Worm (Caenorhabditis elegans): ENCODE measurements around the gene such-1.

DNA sequence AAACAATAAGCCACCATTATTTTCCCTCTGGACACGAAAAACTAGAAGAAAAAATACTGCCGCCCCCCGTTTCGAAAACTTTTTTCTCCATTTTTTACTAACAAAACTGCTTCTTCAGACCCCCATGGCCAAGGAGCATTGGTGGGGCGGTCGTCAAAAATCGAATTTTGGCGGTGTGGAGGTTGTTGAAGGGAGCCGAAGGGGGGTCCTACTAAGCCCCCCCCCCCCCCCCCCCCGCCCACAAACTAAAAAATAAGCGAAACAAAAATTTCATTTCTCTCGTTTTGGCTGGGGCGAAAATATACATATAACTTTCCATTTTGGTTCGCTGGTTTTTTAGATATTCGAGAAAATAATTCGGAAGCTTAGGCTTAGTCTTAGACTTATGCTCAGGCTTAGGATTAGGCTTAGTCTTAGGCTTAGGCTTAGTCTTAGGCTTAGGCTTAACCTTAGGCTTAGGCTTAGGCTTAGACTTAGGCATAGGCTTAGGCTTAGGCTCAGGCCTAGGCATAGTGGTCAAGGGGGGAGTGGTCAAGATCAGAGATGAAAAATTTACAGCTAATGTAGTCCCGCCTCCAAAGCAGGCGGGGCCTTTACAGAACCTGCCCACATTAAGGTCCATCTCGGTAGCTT is 48.8 kb downstream of the such-1 start:
- TF ChIP-seq ceh-16 (tag; optimal IDR thresholded peaks at IDR 0.05) (no peak), pha-4 (tag; optimal IDR thresholded peaks at IDR 0.05) (no peak), nhr-11 (tag; optimal IDR thresholded peaks at IDR 0.05) (no peak), zag-1 (tag; optimal IDR thresholded peaks at IDR 0.05) (no peak), eor-1 (tag; optimal IDR thresholded peaks at IDR 0.05) (no peak), lin-39 (tag; optimal IDR thresholded peaks at IDR 0.05) (no peak), nhr-28 (tag; optimal IDR thresholded peaks at IDR 0.05) (no peak), nfya-1 (tag; optimal IDR thresholded peaks at IDR 0.05; ENCODE audit: insufficient read depth) (no peak), ztf-4 (tag; optimal IDR thresholded peaks at IDR 0.05) (no peak), nhr-76 (tag; optimal IDR thresholded peaks at IDR 0.05) (no peak)

Measured in whole organism, L3 larva.